Worm (Caenorhabditis elegans) whole organism, early embryonic: ENCODE data around the gene srb-3.

Experiments used
- aly-1 ChIP-seq: sonication (generic microtip); optimal IDR thresholded peaks from 2 replicates; lab custom pipeline; 2016; ENCODE audit warnings: missing genetic modification characterization, missing compliant biosample characterization
- ama-1 ChIP-seq: fragments of 150-350 bp; optimal IDR thresholded peaks from 2 replicates; lab custom pipeline; 2014
- flt-1 ChIP-seq: fragments of 200-800 bp; sonication (Bioruptor generic); IDR thresholded peaks from 2 replicates; pipeline ENCODE4 v1.3.6; 2022; ENCODE audit warnings: missing genetic modification characterization, missing compliant biosample characterization
- hmbx-1 ChIP-seq: sonication (generic microtip); optimal IDR thresholded peaks from 2 replicates; lab custom pipeline; 2016; ENCODE audit warnings: mild to moderate bottlenecking, missing genetic modification characterization, missing compliant biosample characterization
- hmg-4 ChIP-seq: fragments of 200-800 bp; sonication (Bioruptor generic); optimal IDR thresholded peaks from 2 replicates; lab custom pipeline; 2018; ENCODE audit warnings: mild to moderate bottlenecking, missing genetic modification characterization, missing compliant biosample characterization
- pes-1 ChIP-seq: fragments of 200-800 bp; sonication (Bioruptor generic); IDR thresholded peaks from 2 replicates; pipeline ENCODE4 v1.3.6; 2022; ENCODE audit warnings: missing genetic modification reagents, missing genetic modification characterization, missing compliant biosample characterization
- tbx-11 ChIP-seq: fragments of 200-800 bp; sonication (Bioruptor generic); IDR thresholded peaks from 2 replicates; pipeline ENCODE4 v1.3.6; 2022; ENCODE audit warnings: missing genetic modification characterization, missing compliant biosample characterization

DNA sequence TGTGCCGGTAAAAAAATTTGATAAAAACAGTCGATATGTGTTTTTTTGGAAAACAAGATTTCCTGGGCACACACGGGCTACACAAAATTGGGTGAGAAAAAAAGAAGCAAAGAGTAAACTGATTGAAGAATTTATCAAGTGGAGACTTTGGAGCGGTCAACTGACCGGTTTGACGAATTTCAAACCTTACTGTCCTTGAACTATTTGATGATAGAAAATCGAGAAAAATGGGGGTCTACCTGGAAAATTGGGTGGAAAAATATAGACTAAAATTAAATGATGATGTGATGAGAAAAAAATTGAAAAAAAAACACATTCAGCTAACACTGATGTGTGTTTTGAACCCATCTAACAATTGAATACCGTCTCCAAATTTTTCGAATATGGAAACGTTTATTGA lies 44.2 kb upstream of the srb-3 start, which contains the start of gene C34F11.8:
- no peak for TF ChIP-seq ama-1
- TF ChIP-seq hmg-4 (GFP tag; lab: Kevin White, UChicago) = no peak
- no peak for TF ChIP-seq hmbx-1 (tag; lab: Kevin White, UChicago)
- TF ChIP-seq aly-1 (tag; lab: Kevin White, UChicago) = no peak
- TF ChIP-seq tbx-11 (GFP tag; lab: Robert Waterston, UW) = no peak
- TF ChIP-seq pes-1 (GFP tag; lab: Robert Waterston, UW) = no peak
- TF ChIP-seq flt-1 (GFP tag; lab: Robert Waterston, UW) = no peak
